Worm (Caenorhabditis elegans): ENCODE results near the gene mat-3.

Gene mat-3

DNA sequence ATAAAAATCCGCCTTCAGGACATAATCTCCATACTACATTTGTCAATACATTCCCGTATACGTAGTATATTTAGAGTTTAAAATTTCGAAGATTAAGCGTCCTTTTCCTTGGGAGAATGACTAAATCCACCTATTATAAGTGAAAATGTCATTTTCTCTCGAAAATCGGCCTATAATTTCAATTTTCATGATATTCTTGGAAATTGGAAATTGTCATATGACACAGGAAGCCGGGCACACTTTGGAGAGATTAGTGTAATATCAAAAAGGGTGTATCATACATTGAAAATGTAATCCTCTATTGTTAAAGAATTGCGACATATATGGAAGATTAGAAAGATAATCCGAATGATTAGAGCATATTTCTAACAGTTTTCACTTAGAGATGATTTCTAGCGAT is 7.5 kb downstream of the mat-3 start (continued):
- TF ChIP-seq unc-30 (tag; optimal IDR thresholded peaks at IDR 0.05): no peak
- TF ChIP-seq ceh-82 (tag; optimal IDR thresholded peaks at IDR 0.05): no peak
- TF ChIP-seq unc-62 (GFP tag; optimal IDR thresholded peaks at IDR 0.05): no peak
- TF ChIP-seq egl-27 (tag; optimal IDR thresholded peaks at IDR 0.05): no peak
- no peak for TF ChIP-seq mab-9 (GFP tag; IDR thresholded peaks at IDR 0.05)
- no peak for TF ChIP-seq nhr-12 (tag; optimal IDR thresholded peaks at IDR 0.05)
- no peak for TF ChIP-seq nhr-28 (tag; optimal IDR thresholded peaks at IDR 0.05)
- TF ChIP-seq mdl-1 (tag; optimal IDR thresholded peaks at IDR 0.05): no peak
- TF ChIP-seq nhr-90 (tag; optimal IDR thresholded peaks at IDR 0.05; ENCODE audit: poor library complexity): no peak
- peak; percentile 33 for TF ChIP-seq snu-23 (GFP tag; optimal IDR thresholded peaks at IDR 0.05)
- no peak for TF ChIP-seq mef-2 (tag; optimal IDR thresholded peaks at IDR 0.05)
- peak; percentile 95 for TF ChIP-seq sox-4 (tag; optimal IDR thresholded peaks at IDR 0.05)
- TF ChIP-seq nhr-11 (tag; optimal IDR thresholded peaks at IDR 0.05): peak; percentile 78
- TF ChIP-seq isw-1 (GFP tag; IDR thresholded peaks at IDR 0.05): no peak
- TF ChIP-seq C34B4.2 (tag; optimal IDR thresholded peaks at IDR 0.05): no peak
- no peak for TF ChIP-seq nhr-84 (tag; optimal IDR thresholded peaks at IDR 0.05)

DNA sequence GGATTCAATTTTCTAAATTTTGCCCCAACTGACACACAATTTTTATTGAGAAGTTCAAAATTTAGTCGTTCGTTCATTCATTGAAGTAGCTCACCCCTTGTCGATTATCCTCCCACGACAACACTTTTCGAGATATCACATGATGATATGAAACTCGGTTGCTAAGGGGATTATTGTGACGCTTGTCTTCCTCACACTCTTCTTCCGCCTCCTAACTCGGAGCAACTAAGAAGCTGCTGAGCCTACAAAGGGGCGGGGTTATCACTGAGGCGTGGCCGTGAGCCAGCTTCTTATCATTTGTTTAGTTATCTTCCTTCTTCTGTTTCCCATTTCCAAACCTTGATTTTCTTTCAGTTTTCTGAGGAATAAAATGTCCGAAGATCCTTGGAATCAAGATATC is 8.3 kb downstream of the mat-3 start, which contains the start of gene F10C5.3:
F10C5.3 (plus strand) TSS at position 313 of the 400 bp plus-strand sequence.
- TF ChIP-seq dsc-1 (tag; optimal IDR thresholded peaks at IDR 0.05): peak; percentile 58
- TF ChIP-seq lin-35 (GFP tag; optimal IDR thresholded peaks at IDR 0.05): no peak
- TF ChIP-seq ztf-11 (tag; optimal IDR thresholded peaks at IDR 0.05): no peak
- no peak for TF ChIP-seq nhr-85 (tag)
- TF ChIP-seq fkh-8 (tag; optimal IDR thresholded peaks at IDR 0.05): peak; percentile 83
- no peak for TF ChIP-seq snpc-4 (tag; optimal IDR thresholded peaks at IDR 0.05)
- no peak for TF ChIP-seq ceh-90 (tag; optimal IDR thresholded peaks at IDR 0.05)
- no peak for TF ChIP-seq unc-86 (tag; optimal IDR thresholded peaks at IDR 0.05)
- no peak for TF ChIP-seq ztf-4 (tag; optimal IDR thresholded peaks at IDR 0.05)
- no peak for TF ChIP-seq fos-1 (tag; optimal IDR thresholded peaks at IDR 0.05)
- TF ChIP-seq nhr-47 (tag; optimal IDR thresholded peaks at IDR 0.05): peak; percentile 27
- TF ChIP-seq egl-13 (tag; optimal IDR thresholded peaks at IDR 0.05): peak; percentile 35
- TF ChIP-seq mab-9 (GFP tag; IDR thresholded peaks at IDR 0.05): no peak
- no peak for TF ChIP-seq nhr-11 (tag; optimal IDR thresholded peaks at IDR 0.05)
- TF ChIP-seq pax-3 (tag; optimal IDR thresholded peaks at IDR 0.05): peak; percentile 26
- no peak for TF ChIP-seq unc-30 (tag; optimal IDR thresholded peaks at IDR 0.05)
- TF ChIP-seq nhr-20 (tag; optimal IDR thresholded peaks at IDR 0.05): no peak
- no peak for TF ChIP-seq sup-37 (GFP tag; optimal IDR thresholded peaks at IDR 0.05)
- TF ChIP-seq lir-3 (tag; optimal IDR thresholded peaks at IDR 0.05; ENCODE audit: poor library complexity): no peak

DNA sequence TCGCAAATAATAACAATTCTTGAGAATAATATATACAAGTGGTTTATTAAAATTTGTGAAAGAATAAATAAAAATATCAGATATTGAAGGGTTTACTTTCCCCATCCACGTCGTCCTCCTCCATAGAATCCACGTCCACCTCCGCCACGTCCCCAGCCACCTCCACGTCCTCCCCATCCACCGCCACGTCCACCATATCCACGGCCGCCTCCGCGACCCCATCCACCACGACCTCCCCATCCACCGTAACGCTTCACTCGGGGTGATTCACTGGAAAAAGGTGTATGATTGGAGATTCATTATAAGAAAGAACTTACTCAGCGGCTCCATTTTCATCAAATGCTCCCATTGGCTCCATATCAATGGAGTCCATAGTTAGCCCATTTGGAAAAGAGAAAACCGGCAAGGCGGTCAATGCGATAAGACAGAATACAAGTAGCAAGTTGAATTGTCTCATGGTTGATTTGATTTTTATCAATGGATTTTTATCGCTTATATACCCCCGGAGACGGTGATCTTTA is 10.9 kb downstream of the mat-3 start, which contains the start of gene nlp-32:
nlp-32 (minus strand) TSS at position 471 of the 521 bp plus-strand sequence.
- no peak for TF ChIP-seq sox-4 (tag; optimal IDR thresholded peaks at IDR 0.05)

DNA sequence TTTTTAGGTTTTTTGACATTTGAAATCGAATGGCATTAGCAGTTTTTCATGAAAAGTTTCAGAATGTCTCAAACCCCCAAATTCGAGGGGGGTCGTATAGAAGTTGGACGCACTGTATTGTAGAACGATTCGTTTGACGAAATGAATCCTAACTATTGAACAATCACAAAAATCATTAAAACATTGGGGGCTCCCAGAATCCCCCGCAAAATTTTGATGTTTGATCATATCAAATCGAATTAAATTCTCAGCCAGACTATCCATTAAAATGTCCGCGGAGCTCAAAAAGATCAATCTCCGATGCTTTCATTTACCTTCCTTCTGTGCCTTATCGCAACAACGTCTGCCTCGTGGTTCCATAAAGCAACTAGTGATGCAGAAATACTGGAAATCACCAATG is 13.2 kb downstream of the mat-3 start, which contains the start of gene F30H5.5:
F30H5.5 (plus strand) TSS at position 301 of the 400 bp plus-strand sequence.
- no peak for TF ChIP-seq zag-1 (tag; optimal IDR thresholded peaks at IDR 0.05)
- TF ChIP-seq nhr-20 (tag; optimal IDR thresholded peaks at IDR 0.05): no peak
- no peak for TF ChIP-seq nhr-84 (tag; optimal IDR thresholded peaks at IDR 0.05)
- no peak for TF ChIP-seq ztf-4 (tag; optimal IDR thresholded peaks at IDR 0.05)
- no peak for TF ChIP-seq aha-1 (tag; optimal IDR thresholded peaks at IDR 0.05)
- no peak for TF ChIP-seq mab-9 (GFP tag; IDR thresholded peaks at IDR 0.05)
- TF ChIP-seq efl-1 (optimal IDR thresholded peaks at IDR 0.05): no peak
- TF ChIP-seq efl-1 (GFP tag; optimal IDR thresholded peaks at IDR 0.05 in 1 of 2): no peak
- TF ChIP-seq efl-3 (GFP tag; optimal IDR thresholded peaks at IDR 0.05): no peak
- TF ChIP-seq lsy-2 (tag; optimal IDR thresholded peaks at IDR 0.05): no peak
- TF ChIP-seq isw-1 (GFP tag; IDR thresholded peaks at IDR 0.05): no peak
- TF ChIP-seq C04F5.9 (tag; optimal IDR thresholded peaks at IDR 0.05): no peak
- no peak for TF ChIP-seq egl-27 (tag; optimal IDR thresholded peaks at IDR 0.05)
- TF ChIP-seq pqm-1 (tag; optimal IDR thresholded peaks at IDR 0.05): no peak
- no peak for TF ChIP-seq nhr-71 (tag; optimal IDR thresholded peaks at IDR 0.05)
- TF ChIP-seq ceh-82 (tag; optimal IDR thresholded peaks at IDR 0.05): no peak
- no peak for TF ChIP-seq dsc-1 (tag; optimal IDR thresholded peaks at IDR 0.05)
- TF ChIP-seq unc-86 (tag; optimal IDR thresholded peaks at IDR 0.05): no peak
- no peak for TF ChIP-seq F16B12.6 (tag; optimal IDR thresholded peaks at IDR 0.05)

All from whole organism, L1 larva.